Worm (Caenorhabditis elegans): Measurements from ENCODE around the gene cex-1.

ce11 chrII:5487844-5488243 lies 40.4 kb downstream of the cex-1 start, which contains the start of gene nep-5:
- TF ChIP-seq pha-4 (tag; optimal IDR thresholded peaks at IDR 0.05) = no peak
- no peak for TF ChIP-seq tbx-2 (tag; optimal IDR thresholded peaks at IDR 0.05)
- TF ChIP-seq ama-1 (optimal IDR thresholded peaks at IDR 0.05) = no peak
- TF ChIP-seq skn-1 (tag; optimal IDR thresholded peaks at IDR 0.05) = no peak
- TF ChIP-seq fkh-10 (GFP tag; optimal IDR thresholded peaks at IDR 0.05) = no peak
- TF ChIP-seq elt-3 (tag; optimal IDR thresholded peaks at IDR 0.05) = no peak

Data from whole organism, L3 larva.